Worm (Caenorhabditis elegans): ENCODE data around the gene F32A5.8.

F32A5.8 gene

ce11 chrII:7305558-7305957 is 49.6 kb downstream of the F32A5.8 start, which contains the start of gene brf-1:
brf-1 (plus strand) TSS chrII:7305858.
- TF ChIP-seq F13H6.1 (tag; optimal IDR thresholded peaks at IDR 0.05), result no peak
- TF ChIP-seq hlh-13 (GFP tag; optimal IDR thresholded peaks at IDR 0.05), result no peak
- TF ChIP-seq che-1 (tag; optimal IDR thresholded peaks at IDR 0.05), result no peak
- TF ChIP-seq ttx-3 (tag; optimal IDR thresholded peaks at IDR 0.05), result no peak
- TF ChIP-seq nfya-1 (tag; optimal IDR thresholded peaks at IDR 0.05), result no peak
- no peak for TF ChIP-seq unc-3 (GFP tag; conservative IDR thresholded peaks at IDR 0.05)
- no peak for TF ChIP-seq unc-3 (tag; optimal IDR thresholded peaks at IDR 0.05)
- no peak for TF ChIP-seq odd-2 (tag; optimal IDR thresholded peaks at IDR 0.05)
- TF ChIP-seq eyg-1 (tag; optimal IDR thresholded peaks at IDR 0.05), result no peak
- no peak for TF ChIP-seq pax-1 (tag; optimal IDR thresholded peaks at IDR 0.05)
- no peak for TF ChIP-seq ceh-48 (tag; optimal IDR thresholded peaks at IDR 0.05)
- no peak for TF ChIP-seq ceh-24 (tag; optimal IDR thresholded peaks at IDR 0.05)
- no peak for TF ChIP-seq ceh-34 (tag; optimal IDR thresholded peaks at IDR 0.05)
- no peak for TF ChIP-seq pha-4 (tag; optimal IDR thresholded peaks at IDR 0.05)
